Comparison of ENCODE assay signal across 5 fruit fly cellular contexts in the genomic region with DNA sequence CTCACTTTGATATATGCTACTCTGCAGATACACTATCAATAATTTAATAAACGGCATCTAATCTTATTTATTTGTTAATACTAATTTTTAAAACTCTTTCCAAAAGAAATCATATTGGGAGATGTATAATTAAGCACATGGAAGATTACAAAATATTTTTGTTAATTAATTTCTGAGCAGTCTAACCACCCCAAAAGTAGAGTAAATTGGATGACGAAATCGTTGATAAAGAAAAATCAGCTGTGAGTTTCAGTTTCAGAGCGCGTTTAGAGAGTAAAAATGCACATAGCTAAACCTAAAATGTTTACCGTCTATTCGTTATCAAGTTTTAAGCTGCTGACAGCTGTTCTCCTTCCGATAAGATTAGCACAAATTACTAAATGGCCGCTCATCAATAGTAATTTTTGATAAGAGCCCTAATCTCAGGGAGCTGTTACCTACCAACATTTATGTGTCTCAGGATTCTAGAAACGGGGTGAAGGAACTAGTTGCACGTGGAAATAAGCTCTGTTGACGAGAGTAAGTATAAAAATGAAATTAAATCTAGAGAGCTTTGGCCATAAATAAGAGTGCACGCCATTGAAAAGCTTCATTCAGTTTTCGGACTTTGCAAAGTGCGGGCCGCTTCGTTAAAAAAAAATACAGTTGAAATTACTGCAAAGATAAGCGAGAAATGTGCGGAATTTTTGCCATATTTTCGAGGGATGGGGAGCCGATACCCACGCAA.
TF ChIP-seq lines count a peak whose summit lies in the region.

Gene chb, plus strand, starts transcription at position 327 of the 727 bp plus-strand sequence.
Gene AsnS, plus strand, starts transcription at position 592 of the 727 bp plus-strand sequence.

- TF ChIP-seq CTCF in whole organism, embryonic (GFP tag; optimal IDR thresholded peaks at IDR 0.05; lab: Kevin White, UChicago) = no peak

TF ChIP-seq in whole organism, adult, 20 proteins besides CTCF, POLR2A, EP300 and RAD21 (continues in another document):
- TF ChIP-seq CG33017 (tag; optimal IDR thresholded peaks at IDR 0.05; lab: Kevin White, UChicago) (peak; percentile 91), CG7101 (tag; optimal IDR thresholded peaks at IDR 0.05; lab: Kevin White, UChicago) (peak; percentile 89), CG1620 (GFP tag; optimal IDR thresholded peaks at IDR 0.05; lab: Kevin White, UChicago) (no peak), Clk (GFP tag; optimal IDR thresholded peaks at IDR 0.05; lab: Kevin White, UChicago) (no peak), cic (GFP tag; optimal IDR thresholded peaks at IDR 0.05; lab: Kevin White, UChicago) (peak; percentile 94), toe (GFP tag; optimal IDR thresholded peaks at IDR 0.05; lab: Kevin White, UChicago) (no peak), Hr96 (GFP tag; optimal IDR thresholded peaks at IDR 0.05; lab: Kevin White, UChicago) (no peak), Crg-1 (GFP tag; optimal IDR thresholded peaks at IDR 0.05; lab: Kevin White, UChicago) (no peak), kay (GFP tag; lab: Kevin White, UChicago; ENCODE audit: borderline replicate concordance) (peak; percentile 91), pad (GFP tag; optimal IDR thresholded peaks at IDR 0.05; lab: Kevin White, UChicago) (no peak), CG11617 (GFP tag; optimal IDR thresholded peaks at IDR 0.05; lab: Kevin White, UChicago) (peak; percentile 42), ovo (GFP tag; optimal IDR thresholded peaks at IDR 0.05; lab: Kevin White, UChicago) (peak; percentile 69), tj (GFP tag; optimal IDR thresholded peaks at IDR 0.05; lab: Kevin White, UChicago) (peak; percentile 86), bab1 (GFP tag; optimal IDR thresholded peaks at IDR 0.05; lab: Kevin White, UChicago) (peak; percentile 93), Mnt (GFP tag; optimal IDR thresholded peaks at IDR 0.05; lab: Kevin White, UChicago) (peak; percentile 92), CG5204 (GFP tag; optimal IDR thresholded peaks at IDR 0.05; lab: Kevin White, UChicago) (no peak)

TF ChIP-seq in whole organism, embryonic, 481 proteins besides CTCF, POLR2A, EP300 and RAD21 (continues in another document):
- no peak for TF ChIP-seq B-H2 (GFP tag; optimal IDR thresholded peaks at IDR 0.05; lab: Kevin White, UChicago)
- peak; percentile 93 for TF ChIP-seq Xrp1 (GFP tag; IDR thresholded peaks at IDR 0.05; lab: Robert Waterston, UW)
- peak; percentile 43 for TF ChIP-seq CG8089 (GFP tag; optimal IDR thresholded peaks at IDR 0.05; lab: Kevin White, UChicago)
- TF ChIP-seq MTF-1 (GFP tag; optimal IDR thresholded peaks at IDR 0.05; lab: Kevin White, UChicago; ENCODE audit: borderline replicate concordance) = peak; percentile 66
- TF ChIP-seq knrl (GFP tag; IDR thresholded peaks at IDR 0.05; lab: Robert Waterston, UW; ENCODE audit: partially characterized antibody) = no peak
- no peak for TF ChIP-seq Dp (GFP tag; optimal IDR thresholded peaks at IDR 0.05; lab: Kevin White, UChicago)
- peak; percentile 18 for TF ChIP-seq Mes4 (GFP tag; optimal IDR thresholded peaks at IDR 0.05; lab: Kevin White, UChicago)
- TF ChIP-seq tio (GFP tag; optimal IDR thresholded peaks at IDR 0.05; lab: Kevin White, UChicago) = peak; percentile 72
- TF ChIP-seq phol (tag; optimal IDR thresholded peaks at IDR 0.05; lab: Kevin White, UChicago) = peak; percentile 91
- peak; percentile 81 for TF ChIP-seq Camta (GFP tag; optimal IDR thresholded peaks at IDR 0.05; lab: Kevin White, UChicago)
- peak; percentile 92 for TF ChIP-seq zfh1 (GFP tag; IDR thresholded peaks at IDR 0.05; lab: Robert Waterston, UW)
- no peak for TF ChIP-seq Sin3A (optimal IDR thresholded peaks at IDR 0.05; lab: Kevin White, UChicago)
- TF ChIP-seq dpn (GFP tag; optimal IDR thresholded peaks at IDR 0.05; lab: Kevin White, UChicago) = peak; percentile 74 to 89
- no peak for TF ChIP-seq CG15479 (GFP tag; optimal IDR thresholded peaks at IDR 0.05; lab: Kevin White, UChicago)
- TF ChIP-seq klu (GFP tag; IDR thresholded peaks at IDR 0.05; lab: Robert Waterston, UW) = peak; percentile 86
- peak; percentile 85 for TF ChIP-seq H2.0 (GFP tag; IDR thresholded peaks at IDR 0.05; lab: Robert Waterston, UW)

TF ChIP-seq in whole organism, prepupa, 60 proteins besides CTCF, POLR2A, EP300 and RAD21 (continues in another document):
- TF ChIP-seq esn (GFP tag; optimal IDR thresholded peaks at IDR 0.05; lab: Kevin White, UChicago) (peak; percentile 90), Met (GFP tag; optimal IDR thresholded peaks at IDR 0.05; lab: Kevin White, UChicago) (peak; percentile 86), CG8632 (GFP tag; optimal IDR thresholded peaks at IDR 0.05; lab: Kevin White, UChicago) (peak; percentile 76), CG6792 (GFP tag; optimal IDR thresholded peaks at IDR 0.05; lab: Kevin White, UChicago) (peak; percentile 79), CG34406 (GFP tag; optimal IDR thresholded peaks at IDR 0.05; lab: Kevin White, UChicago) (peak; percentile 82), CG1621 (tag; optimal IDR thresholded peaks at IDR 0.05; lab: Kevin White, UChicago) (peak; percentile 64), cyc (GFP tag; optimal IDR thresholded peaks at IDR 0.05; lab: Kevin White, UChicago) (peak; percentile 78), CG11294 (GFP tag; IDR thresholded peaks at IDR 0.05; lab: Robert Waterston, UW) (peak; percentile 87), lz (GFP tag; optimal IDR thresholded peaks at IDR 0.05; lab: Kevin White, UChicago) (peak; percentile 85), CG15336 (GFP tag; IDR thresholded peaks at IDR 0.05; lab: Robert Waterston, UW) (peak; percentile 91), Gug (GFP tag; IDR thresholded peaks at IDR 0.05; lab: Robert Waterston, UW) (peak; percentile 88), salr (GFP tag; optimal IDR thresholded peaks at IDR 0.05; lab: Kevin White, UChicago) (peak; percentile 27 to 69), Sox14 (GFP tag; optimal IDR thresholded peaks at IDR 0.05; lab: Kevin White, UChicago) (peak; percentile 77), CG16779 (tag; optimal IDR thresholded peaks at IDR 0.05; lab: Kevin White, UChicago) (peak; percentile 36), CG7368 (GFP tag; optimal IDR thresholded peaks at IDR 0.05; lab: Kevin White, UChicago) (peak; percentile 57), Eip78C (GFP tag; lab: Kevin White, UChicago) (peak; percentile 95), fd85E (GFP tag; optimal IDR thresholded peaks at IDR 0.05; lab: Kevin White, UChicago) (no peak), CG11902 (GFP tag; optimal IDR thresholded peaks at IDR 0.05; lab: Kevin White, UChicago) (peak; percentile 38)

TF ChIP-seq in whole organism, pupa, 21 proteins besides CTCF, POLR2A, EP300 and RAD21 (continues in another document):
- TF ChIP-seq rn (GFP tag; IDR thresholded peaks at IDR 0.05; lab: Robert Waterston, UW) (peak; percentile 58; the same call in 1 of the 2 replicates), gl (tag; optimal IDR thresholded peaks at IDR 0.05; lab: Kevin White, UChicago) (peak; percentile 46), CG8301 (tag; optimal IDR thresholded peaks at IDR 0.05; lab: Kevin White, UChicago) (peak; percentile 69), EcR (GFP tag; optimal IDR thresholded peaks at IDR 0.05; lab: Kevin White, UChicago) (peak; percentile 77), CG10348 (GFP tag; IDR thresholded peaks at IDR 0.05; lab: Robert Waterston, UW) (peak; percentile 50; the same call in 1 of the 2 replicates), Pif1B (GFP tag; optimal IDR thresholded peaks at IDR 0.05; lab: Kevin White, UChicago) (peak; percentile 39), CG12605 (GFP tag; IDR thresholded peaks at IDR 0.05; lab: Robert Waterston, UW) (peak; percentile 78), fd96Ca (GFP tag; IDR thresholded peaks at IDR 0.05; lab: Robert Waterston, UW) (no peak), Pif1A (GFP tag; optimal IDR thresholded peaks at IDR 0.05; lab: Kevin White, UChicago) (peak; percentile 73), CG14655 (GFP tag; optimal IDR thresholded peaks at IDR 0.05; lab: Kevin White, UChicago) (peak; percentile 50), CG32121 (GFP tag; IDR thresholded peaks at IDR 0.05; lab: Robert Waterston, UW) (peak; percentile 89), CG4496 (GFP tag; IDR thresholded peaks at IDR 0.05; lab: Robert Waterston, UW) (peak; percentile 95), CG15710 (tag; optimal IDR thresholded peaks at IDR 0.05; lab: Kevin White, UChicago) (peak; percentile 72), CG9948 (tag; optimal IDR thresholded peaks at IDR 0.05; lab: Kevin White, UChicago) (peak; percentile 82), CG17806 (tag; optimal IDR thresholded peaks at IDR 0.05; lab: Kevin White, UChicago) (peak; percentile 89), Snoo (tag; optimal IDR thresholded peaks at IDR 0.05; lab: Kevin White, UChicago) (peak; percentile 83), CG8159 (tag; optimal IDR thresholded peaks at IDR 0.05; lab: Kevin White, UChicago) (peak; percentile 82), D1 (tag; optimal IDR thresholded peaks at IDR 0.05; lab: Kevin White, UChicago) (peak; percentile 75)

TF ChIP-seq in whole organism, wandering third instar larva, 38 proteins besides CTCF, POLR2A, EP300 and RAD21 (continues in another document):
- no peak for TF ChIP-seq sv (GFP tag; optimal IDR thresholded peaks at IDR 0.05; lab: Kevin White, UChicago)
- TF ChIP-seq jim (GFP tag; optimal IDR thresholded peaks at IDR 0.05; lab: Kevin White, UChicago) = no peak
- peak; percentile 42 for TF ChIP-seq Jra (GFP tag; optimal IDR thresholded peaks at IDR 0.05; lab: Kevin White, UChicago)
- TF ChIP-seq foxo (GFP tag; optimal IDR thresholded peaks at IDR 0.05; lab: Kevin White, UChicago) = peak in 1 of 2 experiments; percentile 87
- peak; percentile 52 for TF ChIP-seq dmrt93B (GFP tag; optimal IDR thresholded peaks at IDR 0.05; lab: Kevin White, UChicago)
- TF ChIP-seq CrebA (GFP tag; optimal IDR thresholded peaks at IDR 0.05; lab: Kevin White, UChicago; ENCODE audit: borderline replicate concordance) = peak; percentile 41
- peak; percentile 83 for TF ChIP-seq ey (GFP tag; optimal IDR thresholded peaks at IDR 0.05; lab: Kevin White, UChicago)
- TF ChIP-seq brk (GFP tag; optimal IDR thresholded peaks at IDR 0.05; lab: Kevin White, UChicago) = peak; percentile 47
- TF ChIP-seq usp (GFP tag; optimal IDR thresholded peaks at IDR 0.05; lab: Kevin White, UChicago) = no peak
- TF ChIP-seq Sp1 (GFP tag; optimal IDR thresholded peaks at IDR 0.05; lab: Kevin White, UChicago) = peak; percentile 88
- TF ChIP-seq rgr (GFP tag; optimal IDR thresholded peaks at IDR 0.05; lab: Kevin White, UChicago) = peak; percentile 92
- TF ChIP-seq dsf (GFP tag; optimal IDR thresholded peaks at IDR 0.05; lab: Kevin White, UChicago; ENCODE audit: borderline replicate concordance) = peak; percentile 44
- TF ChIP-seq CG32264 (GFP tag; optimal IDR thresholded peaks at IDR 0.05; lab: Kevin White, UChicago) = peak; percentile 64
- TF ChIP-seq br (GFP tag; optimal IDR thresholded peaks at IDR 0.05; lab: Kevin White, UChicago) = peak; percentile 77
- TF ChIP-seq fru (GFP tag; optimal IDR thresholded peaks at IDR 0.05; lab: Kevin White, UChicago) = peak; percentile 71
- peak; percentile 87 for TF ChIP-seq h (GFP tag; optimal IDR thresholded peaks at IDR 0.05; lab: Kevin White, UChicago)
- TF ChIP-seq CG9705 (GFP tag; optimal IDR thresholded peaks at IDR 0.05; lab: Kevin White, UChicago) = no peak
- TF ChIP-seq Dif (GFP tag; optimal IDR thresholded peaks at IDR 0.05; lab: Kevin White, UChicago; ENCODE audit: partially characterized antibody) = no peak
- no peak for TF ChIP-seq Hr78 (GFP tag; optimal IDR thresholded peaks at IDR 0.05; lab: Kevin White, UChicago)
- no peak for TF ChIP-seq GATAd (GFP tag; optimal IDR thresholded peaks at IDR 0.05; lab: Kevin White, UChicago)
